Worm (Caenorhabditis elegans) whole organism, mixed stage, embryonic: ENCODE results near the gene cogc-2.

Experiments
- ceh-83 ChIP-seq: fragments of 200-800 bp; sonication (Bioruptor generic); optimal IDR thresholded peaks from 2 replicates; lab custom pipeline; 2018; ENCODE audit warnings: mild to moderate bottlenecking, missing genetic modification characterization, missing compliant biosample characterization
- elt-1 ChIP-seq: sonication (generic microtip); optimal IDR thresholded peaks from 2 replicates; lab custom pipeline; 2017; ENCODE audit warnings: missing genetic modification characterization, mild to moderate bottlenecking, missing compliant biosample characterization, antibody characterized with exemption, moderate library complexity, borderline replicate concordance; ENCODE audit not compliant: insufficient read depth
- lin-13 ChIP-seq: fragments of 150-350 bp; optimal IDR thresholded peaks from 2 replicates; lab custom pipeline; 2014; ENCODE audit warnings: missing biosample characterization, missing genetic modification characterization
- lsy-2 ChIP-seq: fragments of 150-350 bp; optimal IDR thresholded peaks from 2 replicates; lab custom pipeline; 2014; ENCODE audit warnings: missing biosample characterization, missing genetic modification characterization
- mab-5 ChIP-seq: fragments of 150-350 bp; optimal IDR thresholded peaks from 2 replicates; lab custom pipeline; 2014; ENCODE audit warnings: missing biosample characterization, missing genetic modification characterization
- nhr-237 ChIP-seq: fragments of 150-350 bp; optimal IDR thresholded peaks from 2 replicates; lab custom pipeline; 2014; ENCODE audit warnings: missing biosample characterization, missing genetic modification characterization
- nhr-76 ChIP-seq: sonication (generic microtip); optimal IDR thresholded peaks from 2 replicates; lab custom pipeline; 2017; ENCODE audit warnings: missing biosample characterization, missing genetic modification characterization
- pha-4 ChIP-seq: fragments of 150-350 bp; optimal IDR thresholded peaks from 2 replicates; lab custom pipeline; 2018; ENCODE audit warnings: missing biosample characterization, missing genetic modification reagents, missing genetic modification characterization
- snpc-4 ChIP-seq: fragments of 150-350 bp; optimal IDR thresholded peaks from 2 replicates; lab custom pipeline; 2014; ENCODE audit warnings: missing biosample characterization, missing genetic modification characterization
- unc-39 ChIP-seq: fragments of 150-350 bp; optimal IDR thresholded peaks from 2 replicates; lab custom pipeline; 2014; ENCODE audit warnings: missing biosample characterization, missing genetic modification characterization
- unc-62 ChIP-seq: fragments of 150-350 bp; optimal IDR thresholded peaks from 2 replicates; lab custom pipeline; 2014; ENCODE audit warnings: missing biosample characterization, missing genetic modification reagents, missing genetic modification characterization
- ztf-11 ChIP-seq: fragments of 150-350 bp; optimal IDR thresholded peaks from 2 replicates; lab custom pipeline; 2014; ENCODE audit warnings: missing biosample characterization, missing genetic modification characterization

DNA sequence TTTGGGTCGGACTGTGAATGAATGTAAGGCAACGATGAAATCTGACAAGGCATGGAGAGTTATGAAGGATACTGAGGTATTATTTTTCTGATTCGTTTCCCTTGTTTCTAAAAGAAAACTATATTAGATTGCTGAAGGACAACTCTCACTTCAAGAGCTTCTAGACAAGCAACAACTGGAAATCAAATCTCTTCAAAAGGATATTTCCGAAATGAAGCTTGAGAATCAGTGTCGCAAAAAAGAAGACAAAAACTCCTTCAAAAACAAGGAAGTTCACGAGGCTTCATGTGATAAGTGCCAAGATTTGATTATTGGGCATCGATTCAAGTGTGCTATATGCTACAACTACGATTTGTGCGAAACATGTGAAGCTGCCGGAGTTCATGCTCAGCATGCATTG is 20.8 kb downstream of the cogc-2 start:
- TF ChIP-seq elt-1 (tag; lab: Kevin White, UChicago) (no peak), ceh-83 (GFP tag; lab: Kevin White, UChicago) (no peak), unc-62 (GFP tag; lab: Kevin White, UChicago) (no peak), nhr-237 (tag; lab: Kevin White, UChicago) (no peak), unc-39 (tag; lab: Kevin White, UChicago) (no peak), snpc-4 (no peak), pha-4 (tag; lab: Kevin White, UChicago) (no peak), mab-5 (tag; lab: Kevin White, UChicago) (no peak), ztf-11 (tag; lab: Kevin White, UChicago) (no peak), lsy-2 (tag; lab: Kevin White, UChicago) (no peak), nhr-76 (tag; lab: Kevin White, UChicago) (no peak), lin-13 (tag; lab: Kevin White, UChicago) (no peak)
